Worm (Caenorhabditis elegans) whole organism, mixed stage, embryonic: ENCODE measurements around the gene smg-3.

Source experiments
- ceh-39 ChIP-seq: fragments of 150-350 bp; optimal IDR thresholded peaks from 2 replicates; lab custom pipeline; 2014; ENCODE audit warnings: missing biosample characterization, missing genetic modification characterization
- ces-1 ChIP-seq: fragments of 150-350 bp; optimal IDR thresholded peaks from 2 replicates; lab custom pipeline; 2014; ENCODE audit warnings: missing biosample characterization, missing genetic modification reagents, missing genetic modification characterization
- elt-3 ChIP-seq: fragments of 150-350 bp; optimal IDR thresholded peaks from 2 replicates; lab custom pipeline; 2014; ENCODE audit warnings: missing biosample characterization, missing genetic modification characterization
- hlh-1 ChIP-seq: fragments of 150-350 bp; optimal IDR thresholded peaks from 2 replicates; lab custom pipeline; 2014; ENCODE audit warnings: missing biosample characterization, missing genetic modification reagents, missing genetic modification characterization
- lin-13 ChIP-seq: fragments of 150-350 bp; optimal IDR thresholded peaks from 2 replicates; lab custom pipeline; 2014; ENCODE audit warnings: missing biosample characterization, missing genetic modification characterization
- lsy-2 ChIP-seq: fragments of 150-350 bp; optimal IDR thresholded peaks from 2 replicates; lab custom pipeline; 2014; ENCODE audit warnings: missing biosample characterization, missing genetic modification characterization
- nhr-12 ChIP-seq: fragments of 150-350 bp; optimal IDR thresholded peaks from 2 replicates; lab custom pipeline; 2014; ENCODE audit warnings: missing biosample characterization, missing genetic modification characterization
- nhr-28 ChIP-seq: fragments of 150-350 bp; optimal IDR thresholded peaks from 2 replicates; lab custom pipeline; 2014; ENCODE audit warnings: missing biosample characterization, missing genetic modification characterization
- nhr-76 ChIP-seq: sonication (generic microtip); optimal IDR thresholded peaks from 2 replicates; lab custom pipeline; 2017; ENCODE audit warnings: missing biosample characterization, missing genetic modification characterization
- snpc-4 ChIP-seq: fragments of 150-350 bp; optimal IDR thresholded peaks from 2 replicates; lab custom pipeline; 2014; ENCODE audit warnings: missing biosample characterization, missing genetic modification characterization
- unc-39 ChIP-seq: fragments of 150-350 bp; optimal IDR thresholded peaks from 2 replicates; lab custom pipeline; 2014; ENCODE audit warnings: missing biosample characterization, missing genetic modification characterization

DNA sequence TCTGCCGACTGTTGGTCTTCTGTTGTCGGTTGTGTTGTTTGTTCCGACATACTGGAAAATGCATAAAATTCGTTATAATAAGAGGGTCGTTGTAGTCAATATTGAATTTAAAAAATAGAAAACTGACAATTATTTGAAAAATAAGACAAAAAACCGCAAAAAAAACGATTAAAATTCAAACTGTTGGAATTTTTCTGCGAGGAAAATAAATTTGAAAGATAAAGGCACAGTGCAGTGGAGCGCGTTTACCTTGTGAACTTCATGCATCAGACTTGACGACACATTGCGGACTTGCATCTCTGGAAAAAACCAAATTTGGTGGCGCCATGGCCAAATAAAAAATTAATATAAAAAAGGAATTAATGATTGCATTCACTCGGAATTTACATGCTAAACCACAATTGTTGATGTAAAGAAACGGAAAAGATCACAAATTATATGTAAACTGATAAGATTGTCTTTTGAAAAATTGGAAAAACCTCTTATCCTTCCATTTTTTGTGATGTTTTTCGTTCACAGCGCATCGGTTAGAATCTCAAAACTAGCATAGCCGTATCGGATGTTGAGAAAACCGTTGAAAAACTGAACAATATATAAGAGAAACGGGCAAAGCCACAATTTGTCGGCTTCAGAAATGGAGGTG, 3.7 kb upstream of the smg-3 start, which contains the start of the genes hrpf-2 and bli-6:
- TF ChIP-seq ceh-39 (tag; lab: Kevin White, UChicago) (peak; percentile 4), unc-39 (tag; lab: Kevin White, UChicago) (no peak), nhr-76 (no peak), nhr-12 (tag; lab: Kevin White, UChicago) (no peak), elt-3 (no peak), hlh-1 (tag; lab: Kevin White, UChicago) (peak; percentile 1), lin-13 (tag; lab: Kevin White, UChicago) (no peak), lsy-2 (peak; percentile 78), snpc-4 (tag; lab: Kevin White, UChicago) (no peak), ces-1 (GFP tag; lab: Kevin White, UChicago) (peak; percentile 70), nhr-28 (no peak)
